Fruit fly (Drosophila melanogaster) whole organism, pupa: ENCODE data around the gene Scgbeta.
"Not testable (repeated sequence)": the region's sequence is repeated elsewhere in the genome, so short reads cannot be mapped to it uniquely, and the experiment has no call there.

Source experiments
- CG10348 ChIP-seq: fragments of 200-800 bp; sonication (Bioruptor generic); IDR thresholded peaks from 2 replicates; pipeline ENCODE4 v1.3.6; 2022; ENCODE audit warnings: missing biosample characterization, missing genetic modification characterization
- CG12605 ChIP-seq: fragments of 200-800 bp; sonication (Bioruptor generic); IDR thresholded peaks from 2 replicates; pipeline ENCODE4 v1.3.6; 2022; ENCODE audit warnings: missing biosample characterization, missing genetic modification characterization
- CG13204 ChIP-seq: fragments of 200-800 bp; sonication (Bioruptor generic); optimal IDR thresholded peaks from 2 replicates; lab custom pipeline; 2018; ENCODE audit warnings: missing biosample characterization, mild to moderate bottlenecking, missing genetic modification characterization, moderate library complexity
- CG14655 ChIP-seq: fragments of 200-800 bp; sonication (Bioruptor generic); optimal IDR thresholded peaks from 3 replicates; lab custom pipeline; 2017; ENCODE audit warnings: mild to moderate bottlenecking, missing biosample characterization, missing genetic modification reagents, missing genetic modification characterization
- CG15710 ChIP-seq: fragments of 200-800 bp; sonication (Bioruptor generic); optimal IDR thresholded peaks from 2 replicates; lab custom pipeline; 2018; ENCODE audit warnings: missing biosample characterization, mild to moderate bottlenecking, missing genetic modification characterization, moderate library complexity
- CG17806 ChIP-seq: fragments of 200-800 bp; sonication (Bioruptor generic); optimal IDR thresholded peaks from 2 replicates; lab custom pipeline; 2018; ENCODE audit warnings: missing biosample characterization, mild to moderate bottlenecking, missing genetic modification characterization, moderate library complexity
- CG32121 ChIP-seq: fragments of 200-800 bp; sonication (Bioruptor generic); IDR thresholded peaks from 2 replicates; pipeline ENCODE4 v1.3.6; 2022; ENCODE audit warnings: missing biosample characterization, missing genetic modification characterization
- CG34367 ChIP-seq: fragments of 200-800 bp; sonication (Bioruptor generic); optimal IDR thresholded peaks from 2 replicates; lab custom pipeline; 2018; ENCODE audit warnings: missing biosample characterization, mild to moderate bottlenecking, missing genetic modification characterization
- CG4496 ChIP-seq: fragments of 200-800 bp; sonication (Bioruptor generic); IDR thresholded peaks from 3 replicates; pipeline ENCODE4 v1.3.6; 2022; ENCODE audit warnings: missing biosample characterization, missing genetic modification characterization
- CG8159 ChIP-seq: fragments of 200-800 bp; sonication (Bioruptor generic); optimal IDR thresholded peaks from 3 replicates; lab custom pipeline; 2018; ENCODE audit warnings: missing biosample characterization, mild to moderate bottlenecking, missing genetic modification characterization, moderate library complexity
- CG8301 ChIP-seq: fragments of 200-800 bp; sonication (Bioruptor generic); optimal IDR thresholded peaks from 2 replicates; lab custom pipeline; 2018; ENCODE audit warnings: missing biosample characterization, mild to moderate bottlenecking, missing genetic modification characterization
- CG9948 ChIP-seq: fragments of 200-800 bp; sonication (Bioruptor generic); optimal IDR thresholded peaks from 2 replicates; lab custom pipeline; 2018; ENCODE audit warnings: missing biosample characterization, mild to moderate bottlenecking, missing genetic modification characterization, moderate library complexity
- EcR ChIP-seq: fragments of 200-800 bp; sonication (Bioruptor generic); optimal IDR thresholded peaks from 3 replicates; lab custom pipeline; 2019; ENCODE audit warnings: missing biosample characterization, missing genetic modification characterization, mild to moderate bottlenecking, moderate library complexity, missing genetic modification reagents
- Ets98B ChIP-seq: fragments of 200-800 bp; sonication (Bioruptor generic); IDR thresholded peaks from 2 replicates; pipeline ENCODE4 v1.3.6; 2022; ENCODE audit warnings: missing biosample characterization, missing genetic modification characterization
- Pif1B ChIP-seq: fragments of 200-800 bp; sonication (Bioruptor generic); optimal IDR thresholded peaks from 3 replicates; lab custom pipeline; 2016; ENCODE audit warnings: missing biosample characterization, missing genetic modification characterization
- Snoo ChIP-seq: fragments of 200-800 bp; sonication (Bioruptor generic); optimal IDR thresholded peaks from 3 replicates; lab custom pipeline; 2017; ENCODE audit warnings: missing biosample characterization, mild to moderate bottlenecking, missing genetic modification characterization, inconsistent platforms
- fd96Ca ChIP-seq: fragments of 200-800 bp; sonication (Bioruptor generic); IDR thresholded peaks from 3 replicates; pipeline ENCODE4 v1.3.6; 2022; ENCODE audit warnings: missing biosample characterization, missing genetic modification characterization
- gl ChIP-seq: fragments of 200-800 bp; sonication (Bioruptor generic); optimal IDR thresholded peaks from 2 replicates; lab custom pipeline; 2018; ENCODE audit warnings: missing biosample characterization, mild to moderate bottlenecking, missing genetic modification characterization
- rn ChIP-seq: fragments of 200-800 bp; sonication (Bioruptor generic); IDR thresholded peaks from 2 replicates; pipeline ENCODE4 v1.3.6; 2022; ENCODE audit warnings: missing biosample characterization, missing genetic modification characterization

The Scgbeta gene

dm6 chr3R:12422379-12422975 lies at the start of gene Scgbeta, which contains the start of gene CG17202:
Gene Scgbeta (minus strand): TSS chr3R:12422429.
Gene CG17202 (plus strand): TSS chr3R:12422768.
- TF ChIP-seq CG10348 (GFP tag; lab: Robert Waterston, UW) = no peak
- TF ChIP-seq Ets98B (GFP tag; lab: Robert Waterston, UW) = peak; percentile 22; the same call in 1 of the 2 replicates

dm6 chr3R:12467675-12468074 lies 45.4 kb upstream of the Scgbeta start, which contains the start of gene Hsp70Ba:
Gene Hsp70Ba (minus strand): TSS chr3R:12467776.
- not testable (repeated sequence) for TF ChIP-seq fd96Ca (GFP tag; lab: Robert Waterston, UW); CG13204; CG17806 (tag; lab: Kevin White, UChicago)
- TF ChIP-seq, all 21 proteins: peak for 0; not testable (repeated sequence) for 21

DNA sequence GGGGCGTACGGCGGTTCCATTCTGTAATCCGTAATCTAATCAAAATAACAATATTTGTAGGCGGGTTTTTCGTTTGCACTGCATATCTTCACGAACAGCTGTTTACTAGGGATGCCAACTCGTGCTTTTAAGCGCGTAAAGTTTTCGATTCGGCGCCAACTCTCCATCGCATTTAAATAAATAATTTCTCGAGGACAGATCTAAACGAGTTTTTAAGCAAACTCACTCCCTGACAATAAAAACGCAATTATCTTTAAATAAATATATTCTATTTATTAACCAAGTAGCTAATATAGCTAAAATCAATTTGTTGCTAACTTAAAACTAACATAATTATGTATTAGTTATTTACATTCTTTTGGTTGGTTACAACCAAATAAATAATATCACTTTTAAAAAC lies 43.0 kb upstream of the Scgbeta start, which contains the start of gene CG5608:
TSS of gene CG5608 (minus strand) at position 101 of the 400 bp plus-strand sequence.
- not testable (repeated sequence) for TF ChIP-seq CG4496 (GFP tag; lab: Robert Waterston, UW); CG9948 (tag; lab: Kevin White, UChicago); rn (GFP tag; lab: Robert Waterston, UW)
- TF ChIP-seq, all 21 proteins: peak for 0; not testable (repeated sequence) for 21

DNA sequence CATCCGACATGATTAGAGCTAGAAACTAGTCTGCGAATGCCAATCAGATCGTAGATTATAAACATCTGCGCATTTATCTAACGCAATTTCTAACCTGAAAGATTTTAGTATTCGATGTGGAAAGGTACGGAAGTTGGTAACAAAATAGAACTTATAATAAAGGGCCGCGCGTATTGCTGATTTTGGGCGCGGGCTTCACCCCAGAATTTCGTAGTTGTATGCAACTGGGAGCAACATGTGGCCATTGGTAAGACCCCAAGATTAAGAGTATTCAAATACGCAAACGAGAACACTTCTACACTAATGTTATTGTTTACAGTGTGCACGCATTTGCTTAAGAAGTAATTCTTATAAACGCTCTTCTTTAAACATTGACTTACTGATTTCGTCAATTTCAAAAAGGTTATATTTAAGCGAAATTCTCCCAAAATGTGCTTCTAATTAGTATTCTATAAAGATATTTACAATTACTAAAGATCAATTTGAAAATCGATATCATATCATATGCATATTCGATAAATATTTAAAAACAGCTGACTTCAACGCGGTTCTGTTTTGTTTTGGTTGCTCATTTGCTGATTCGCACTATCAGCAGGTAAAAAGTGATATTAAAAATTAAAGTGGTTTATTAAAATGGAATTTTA lies 37.8 kb upstream of the Scgbeta start, which contains the start of the genes CG5961 and Polr3C:
TSS of gene CG5961 (minus strand) at position 416 of the 644 bp plus-strand sequence.
TSS of gene Polr3C (plus strand) at position 536 of the 644 bp plus-strand sequence.
- TF ChIP-seq CG34367 (tag; lab: Kevin White, UChicago) (no peak), CG32121 (GFP tag; lab: Robert Waterston, UW) (no peak), rn (GFP tag; lab: Robert Waterston, UW) (no peak), CG15710 (no peak), CG12605 (GFP tag; lab: Robert Waterston, UW) (no peak), CG13204 (no peak), CG8159 (tag; lab: Kevin White, UChicago) (no peak), CG4496 (GFP tag; lab: Robert Waterston, UW) (no peak), Snoo (tag; lab: Kevin White, UChicago) (no peak), CG8301 (no peak), fd96Ca (GFP tag; lab: Robert Waterston, UW) (no peak)
- TF ChIP-seq, all 21 proteins: peak for 0

- TF ChIP-seq gl (tag; lab: Kevin White, UChicago) (no peak), Pif1B (GFP tag; lab: Kevin White, UChicago) (no peak), CG34367 (tag; lab: Kevin White, UChicago) (no peak), CG8159 (tag; lab: Kevin White, UChicago) (no peak), rn (GFP tag; lab: Robert Waterston, UW) (no peak), CG14655 (no peak)
- TF ChIP-seq, all 21 proteins: peak for 0
These were observed 34.2 kb upstream of the Scgbeta start, which contains the start of gene trus for dm6 chr3R:12456370-12456940. Gene trus (plus strand): TSS chr3R:12456573.

dm6 chr3R:12454492-12454891 lies 32.3 kb upstream of the Scgbeta start:
- TF ChIP-seq EcR (peak; percentile 77), rn (GFP tag; lab: Robert Waterston, UW) (no peak)

dm6 chr3R:12451888-12452514 lies 29.8 kb upstream of the Scgbeta start, which contains the start of gene CG5509:
Gene CG5509 (plus strand): TSS chr3R:12452464.
- TF ChIP-seq rn (GFP tag; lab: Robert Waterston, UW) (no peak), EcR (peak; percentile 63), CG12605 (GFP tag; lab: Robert Waterston, UW) (no peak), CG10348 (GFP tag; lab: Robert Waterston, UW) (0 out of 2 replicates have a peak, but pooled peaks have one; percentile 9), CG13204 (peak; percentile 92), Ets98B (GFP tag; lab: Robert Waterston, UW) (peak; percentile 43), Snoo (tag; lab: Kevin White, UChicago) (no peak), fd96Ca (GFP tag; lab: Robert Waterston, UW) (no peak), gl (tag; lab: Kevin White, UChicago) (no peak), CG8301 (no peak), CG4496 (GFP tag; lab: Robert Waterston, UW) (0 out of 3 replicates have a peak, but pooled peaks have one; percentile 22)
- TF ChIP-seq, all 21 proteins: peak for 5
